Fruit fly (Drosophila melanogaster) whole organism, pupa: ENCODE measurements around the gene CG42588.

Experiments
- CG12605 ChIP-seq: fragments of 200-800 bp; sonication (Bioruptor generic); IDR thresholded peaks from 2 replicates; pipeline ENCODE4 v1.3.6; 2022; ENCODE audit warnings: missing biosample characterization, missing genetic modification characterization
- CG15710 ChIP-seq: fragments of 200-800 bp; sonication (Bioruptor generic); optimal IDR thresholded peaks from 2 replicates; lab custom pipeline; 2018; ENCODE audit warnings: missing biosample characterization, mild to moderate bottlenecking, missing genetic modification characterization, moderate library complexity
- CG32121 ChIP-seq: fragments of 200-800 bp; sonication (Bioruptor generic); IDR thresholded peaks from 2 replicates; pipeline ENCODE4 v1.3.6; 2022; ENCODE audit warnings: missing biosample characterization, missing genetic modification characterization
- CG34367 ChIP-seq: fragments of 200-800 bp; sonication (Bioruptor generic); optimal IDR thresholded peaks from 2 replicates; lab custom pipeline; 2018; ENCODE audit warnings: missing biosample characterization, mild to moderate bottlenecking, missing genetic modification characterization
- CG8159 ChIP-seq: fragments of 200-800 bp; sonication (Bioruptor generic); optimal IDR thresholded peaks from 3 replicates; lab custom pipeline; 2018; ENCODE audit warnings: missing biosample characterization, mild to moderate bottlenecking, missing genetic modification characterization, moderate library complexity
- D1 ChIP-seq: fragments of 200-800 bp; sonication (Bioruptor generic); optimal IDR thresholded peaks from 2 replicates; lab custom pipeline; 2018; ENCODE audit warnings: missing biosample characterization, mild to moderate bottlenecking, missing genetic modification characterization, moderate library complexity
- rn ChIP-seq: fragments of 200-800 bp; sonication (Bioruptor generic); IDR thresholded peaks from 2 replicates; pipeline ENCODE4 v1.3.6; 2022; ENCODE audit warnings: missing biosample characterization, missing genetic modification characterization

DNA sequence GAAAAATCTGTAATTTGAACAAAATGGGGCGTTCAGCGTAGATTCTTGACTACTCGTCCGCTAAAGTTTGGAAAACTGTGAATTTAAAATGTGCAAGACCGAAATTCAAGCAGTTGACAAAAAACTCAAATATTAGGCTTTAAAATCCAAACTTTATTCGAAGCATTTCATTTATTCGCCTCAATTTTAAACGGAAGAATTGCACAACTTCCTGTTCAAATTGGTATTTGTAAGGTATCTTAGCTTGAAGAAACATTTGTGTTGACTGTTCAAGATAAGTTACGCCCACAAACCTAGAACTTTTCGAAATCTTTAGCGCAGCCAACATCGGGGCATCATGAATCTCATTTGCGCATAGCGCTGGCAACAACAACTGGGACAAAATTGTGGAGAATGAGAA lies 35.4 kb upstream of the CG42588 start, which contains the start of gene CG32106:
- TF ChIP-seq CG15710 (tag; lab: Kevin White, UChicago) = no peak
- TF ChIP-seq CG34367 (tag; lab: Kevin White, UChicago) = no peak
- TF ChIP-seq CG12605 (GFP tag; lab: Robert Waterston, UW) = no peak
- no peak for TF ChIP-seq CG8159 (tag; lab: Kevin White, UChicago)
- no peak for TF ChIP-seq D1 (tag; lab: Kevin White, UChicago)
- no peak for TF ChIP-seq CG32121 (GFP tag; lab: Robert Waterston, UW)
- TF ChIP-seq rn = no peak
